Fruit fly (Drosophila melanogaster) S2 (cell line): ENCODE data around the gene Cdc16.

ENCODE experiments used
- CG8478 ChIP-seq: fragments of >200 bp; optimal IDR thresholded peaks from 2 replicates; lab custom pipeline; 2018
- CTCF ChIP-seq, 2 experiments: fragments of >200 bp; optimal IDR thresholded peaks; 2 replicates each; lab custom pipeline; 2018

dm6 chr3R:23239051-23239450, 42.0 kb upstream of the Cdc16 start:
- no peak for TF ChIP-seq CG8478 (lab: Kevin White, UChicago)
- TF ChIP-seq CTCF (optimal IDR thresholded peaks at IDR 0.05; lab: Kevin White, UChicago), result no peak
